Worm (Caenorhabditis elegans): ENCODE measurements around the gene T25B2.4.

Gene T25B2.4

ce11 chrX:6201542-6201941 lies 23.5 kb downstream of the T25B2.4 start:
- no peak for TF ChIP-seq nhr-12 (tag; optimal IDR thresholded peaks at IDR 0.05)
- no peak for TF ChIP-seq sup-37 (GFP tag; optimal IDR thresholded peaks at IDR 0.05)
- no peak for TF ChIP-seq fkh-10 (GFP tag; optimal IDR thresholded peaks at IDR 0.05)
- TF ChIP-seq hlh-4 (tag; optimal IDR thresholded peaks at IDR 0.05), result no peak
- no peak for TF ChIP-seq elt-2 (tag; optimal IDR thresholded peaks at IDR 0.05)
- TF ChIP-seq skn-1 (tag; optimal IDR thresholded peaks at IDR 0.05), result no peak
- peak; percentile 17 for TF ChIP-seq mep-1 (tag; optimal IDR thresholded peaks at IDR 0.05)
- TF ChIP-seq lin-35 (GFP tag; optimal IDR thresholded peaks at IDR 0.05), result peak in 1 of 2 experiments; percentile 58
- TF ChIP-seq snu-23 (GFP tag; optimal IDR thresholded peaks at IDR 0.05), result peak; percentile 57
- TF ChIP-seq lin-14 (GFP tag; optimal IDR thresholded peaks at IDR 0.05), result peak; percentile 46
- no peak for TF ChIP-seq ztf-11 (tag; optimal IDR thresholded peaks at IDR 0.05)
- peak; percentile 9 for TF ChIP-seq rnt-1 (tag; optimal IDR thresholded peaks at IDR 0.05)
- TF ChIP-seq egl-27 (tag; optimal IDR thresholded peaks at IDR 0.05), result no peak
- no peak for TF ChIP-seq efl-1 (optimal IDR thresholded peaks at IDR 0.05)
- TF ChIP-seq efl-1 (GFP tag; optimal IDR thresholded peaks at IDR 0.05 in 1 of 2), result no peak
- TF ChIP-seq lin-15B (tag; optimal IDR thresholded peaks at IDR 0.05), result no peak
- no peak for TF ChIP-seq nhr-237 (tag; optimal IDR thresholded peaks at IDR 0.05)
- peak; percentile 45 for TF ChIP-seq nhr-20 (tag; optimal IDR thresholded peaks at IDR 0.05)
- TF ChIP-seq F16B12.6 (tag; optimal IDR thresholded peaks at IDR 0.05), result no peak
- peak; percentile 12 for TF ChIP-seq C16A3.4 (tag; optimal IDR thresholded peaks at IDR 0.05)
- TF ChIP-seq jun-1 (tag; optimal IDR thresholded peaks at IDR 0.05), result no peak
- peak; percentile 17 for TF ChIP-seq tbx-2 (tag; optimal IDR thresholded peaks at IDR 0.05)
- TF ChIP-seq ces-1 (GFP tag; optimal IDR thresholded peaks at IDR 0.05), result no peak
- TF ChIP-seq nhr-71 (tag; optimal IDR thresholded peaks at IDR 0.05), result peak; percentile 71
- TF ChIP-seq sox-4 (tag; optimal IDR thresholded peaks at IDR 0.05), result no peak
- no peak for TF ChIP-seq unc-130 (tag; optimal IDR thresholded peaks at IDR 0.05)
- TF ChIP-seq unc-98 (GFP tag; IDR thresholded peaks at IDR 0.05), result no peak
- TF ChIP-seq nhr-77 (tag; optimal IDR thresholded peaks at IDR 0.05), result no peak
- no peak for TF ChIP-seq dsc-1 (tag; optimal IDR thresholded peaks at IDR 0.05)
- TF ChIP-seq lin-13 (GFP tag; optimal IDR thresholded peaks at IDR 0.05), result no peak
- peak; percentile 36 for TF ChIP-seq nhr-47 (tag; optimal IDR thresholded peaks at IDR 0.05)
- TF ChIP-seq nhr-90 (tag; optimal IDR thresholded peaks at IDR 0.05; ENCODE audit: poor library complexity), result peak; percentile 32
- TF ChIP-seq grh-1 (GFP tag; IDR thresholded peaks at IDR 0.05), result 0 out of 2 replicates have a peak, but pooled peaks have one; percentile 20
- peak in 2 of 6 experiments; percentile 59 to 87 for TF ChIP-seq elt-3 (tag; optimal IDR thresholded peaks at IDR 0.05)
- no peak for TF ChIP-seq swsn-7 (tag; optimal IDR thresholded peaks at IDR 0.05)
- peak; percentile 13 for TF ChIP-seq nhr-85 (tag)
- no peak for TF ChIP-seq pax-3 (tag; optimal IDR thresholded peaks at IDR 0.05)
- TF ChIP-seq xbp-1 (tag; optimal IDR thresholded peaks at IDR 0.05), result no peak
- no peak for TF ChIP-seq nhr-84 (tag; optimal IDR thresholded peaks at IDR 0.05)
- peak; percentile 30 for TF ChIP-seq ztf-4 (tag; optimal IDR thresholded peaks at IDR 0.05)
- TF ChIP-seq hlh-17 (GFP tag; optimal IDR thresholded peaks at IDR 0.05; ENCODE audit: borderline replicate concordance), result no peak
- TF ChIP-seq aha-1 (tag; optimal IDR thresholded peaks at IDR 0.05), result no peak
- no peak for TF ChIP-seq hpl-2 (GFP tag; optimal IDR thresholded peaks at IDR 0.05)
- peak; percentile 26 for TF ChIP-seq nhr-19 (GFP tag; conservative IDR thresholded peaks at IDR 0.05)
- no peak for TF ChIP-seq tlp-1 (tag; optimal IDR thresholded peaks at IDR 0.05)
- TF ChIP-seq vab-15 (tag; optimal IDR thresholded peaks at IDR 0.05), result no peak
- no peak for TF ChIP-seq ceh-8 (GFP tag; optimal IDR thresholded peaks at IDR 0.05)
- TF ChIP-seq ceh-82 (tag; optimal IDR thresholded peaks at IDR 0.05), result no peak
- TF ChIP-seq blmp-1 (tag; optimal IDR thresholded peaks at IDR 0.05), result peak; percentile 83
- no peak for TF ChIP-seq dpl-1 (GFP tag; optimal IDR thresholded peaks at IDR 0.05)

All from whole organism, L1 larva.